Worm (Caenorhabditis elegans) whole organism, young adult: ENCODE data around the gene srh-303.
A peak's percentile ranks its signal among the peaks of the same experiment; 100 is the strongest.

Experiments
- B0336.3 ChIP-seq: fragments of 200-800 bp; sonication (Bioruptor generic); IDR thresholded peaks from 2 replicates; pipeline ENCODE4 v1.3.6; 2022; ENCODE audit warnings: missing genetic modification characterization, missing compliant biosample characterization
- C17E4.6 ChIP-seq: fragments of 200-800 bp; sonication (Bioruptor generic); IDR thresholded peaks from 2 replicates; pipeline ENCODE4 v1.3.6; 2022; ENCODE audit warnings: missing genetic modification reagents, missing genetic modification characterization, missing compliant biosample characterization
- F23B12.7 ChIP-seq: sonication (generic microtip); optimal IDR thresholded peaks from 2 replicates; lab custom pipeline; 2017; ENCODE audit warnings: missing genetic modification characterization, mild to moderate bottlenecking, missing compliant biosample characterization, antibody characterized with exemption, moderate library complexity; ENCODE audit not compliant: insufficient read depth
- F37B4.10 ChIP-seq: fragments of 200-800 bp; sonication (Bioruptor generic); IDR thresholded peaks from 2 replicates; pipeline ENCODE4 v1.3.6; 2022; ENCODE audit warnings: missing genetic modification characterization, missing compliant biosample characterization
- F39B2.1 ChIP-seq: fragments of 200-800 bp; sonication (Bioruptor generic); IDR thresholded peaks from 2 replicates; pipeline ENCODE4 v1.3.6; 2022; ENCODE audit warnings: missing genetic modification reagents, missing genetic modification characterization, missing compliant biosample characterization
- F49E8.2 ChIP-seq: sonication (generic microtip); optimal IDR thresholded peaks from 3 replicates; lab custom pipeline; 2017; ENCODE audit warnings: missing genetic modification characterization, mild to moderate bottlenecking, missing compliant biosample characterization, antibody characterized with exemption, moderate library complexity; ENCODE audit not compliant: insufficient read depth
- F52B5.7 ChIP-seq: sonication (generic microtip); optimal IDR thresholded peaks from 2 replicates; lab custom pipeline; 2016; ENCODE audit warnings: mild to moderate bottlenecking, missing genetic modification characterization, missing compliant biosample characterization
- K11D2.4 ChIP-seq: fragments of 200-800 bp; sonication (Bioruptor generic); IDR thresholded peaks from 2 replicates; pipeline ENCODE4 v1.3.6; 2022; ENCODE audit warnings: missing genetic modification reagents, missing genetic modification characterization, missing compliant biosample characterization
- T26A5.8 ChIP-seq: sonication (generic microtip); optimal IDR thresholded peaks from 2 replicates; lab custom pipeline; 2016; ENCODE audit warnings: missing genetic modification characterization, missing compliant biosample characterization
- Y53F4B.3 ChIP-seq: fragments of 200-800 bp; sonication (Bioruptor generic); IDR thresholded peaks from 2 replicates; pipeline ENCODE4 v1.3.6; 2022; ENCODE audit warnings: missing genetic modification reagents, missing genetic modification characterization, missing compliant biosample characterization
- Y56A3A.18 ChIP-seq: fragments of 200-800 bp; sonication (Bioruptor generic); IDR thresholded peaks from 2 replicates; pipeline ENCODE4 v1.3.6; 2022; ENCODE audit warnings: missing genetic modification reagents, missing genetic modification characterization, missing compliant biosample characterization
- Y67H2A.10 ChIP-seq: fragments of 200-800 bp; sonication (Bioruptor generic); conservative IDR thresholded peaks from 2 replicates; pipeline ENCODE4 v1.3.6; 2022; ENCODE audit warnings: missing genetic modification reagents, missing genetic modification characterization, missing compliant biosample characterization
- ama-1 ChIP-seq, 3 experiments: fragments of 150-350 bp in 1 of 3; sonication (generic microtip) in 2 of 3; optimal IDR thresholded peaks; 2 replicates each; lab custom pipeline; 2014 to 2018; ENCODE audit warnings: missing biosample characterization in 2 of 3, missing genetic modification characterization in 2 of 3, missing genetic modification reagents in 2 of 3
- athp-1 ChIP-seq: sonication (generic microtip); optimal IDR thresholded peaks from 2 replicates; lab custom pipeline; 2017; ENCODE audit warnings: mild to moderate bottlenecking, missing genetic modification characterization, missing compliant biosample characterization
- attf-3 ChIP-seq: fragments of 200-800 bp; sonication (Bioruptor generic); conservative IDR thresholded peaks from 2 replicates; pipeline ENCODE4 v1.3.6; 2022; ENCODE audit warnings: missing genetic modification reagents, missing genetic modification characterization, missing compliant biosample characterization
- attf-6 ChIP-seq: fragments of 200-800 bp; sonication (Bioruptor generic); IDR thresholded peaks from 2 replicates; pipeline ENCODE4 v1.3.6; 2022; ENCODE audit warnings: missing genetic modification reagents, missing genetic modification characterization, missing compliant biosample characterization
- cebp-1 ChIP-seq, 2 experiments: fragments of 200-800 bp in 1 of 2; sonication (Bioruptor generic) in 1 of 2; sonication (generic microtip) in 1 of 2; IDR thresholded peaks in 1 of 2; optimal IDR thresholded peaks in 1 of 2; 2 replicates each; pipeline versions ENCODE4 v1.3.6 to Lab custom; 2017 to 2022; ENCODE audit warnings: missing compliant biosample characterization in 2 of 2, missing genetic modification characterization in 2 of 2, mild to moderate bottlenecking in 1 of 2, missing genetic modification reagents in 1 of 2, moderate library complexity in 1 of 2
- ceh-58 ChIP-seq: fragments of 200-800 bp; sonication (Bioruptor generic); IDR thresholded peaks from 2 replicates; pipeline ENCODE4 v1.3.6; 2022; ENCODE audit warnings: missing genetic modification characterization, missing compliant biosample characterization
- ceh-91 ChIP-seq: fragments of 200-800 bp; sonication (Bioruptor generic); IDR thresholded peaks from 2 replicates; pipeline ENCODE4 v1.3.6; 2022; ENCODE audit warnings: missing genetic modification reagents, missing genetic modification characterization, missing compliant biosample characterization
- die-1 ChIP-seq: sonication (generic microtip); optimal IDR thresholded peaks from 2 replicates; lab custom pipeline; 2016; ENCODE audit warnings: missing genotype, mild to moderate bottlenecking, missing genetic modification characterization, missing compliant biosample characterization
- ets-4 ChIP-seq: fragments of 200-800 bp; sonication (Bioruptor generic); optimal IDR thresholded peaks from 2 replicates; lab custom pipeline; 2018; ENCODE audit warnings: mild to moderate bottlenecking, missing genetic modification characterization, missing compliant biosample characterization
- fkh-3 ChIP-seq: sonication (generic microtip); optimal IDR thresholded peaks from 2 replicates; lab custom pipeline; 2016; ENCODE audit warnings: mild to moderate bottlenecking, missing genetic modification characterization, missing compliant biosample characterization
- gei-17 ChIP-seq: fragments of 200-800 bp; sonication (Bioruptor generic); optimal IDR thresholded peaks from 2 replicates; lab custom pipeline; 2018; ENCODE audit warnings: mild to moderate bottlenecking, missing genetic modification characterization, missing compliant biosample characterization
- him-1 ChIP-seq: sonication (generic microtip); optimal IDR thresholded peaks from 2 replicates; lab custom pipeline; 2016; ENCODE audit warnings: missing genotype, missing genetic modification reagents, missing genetic modification characterization, missing compliant biosample characterization
- hlh-12 ChIP-seq: sonication (generic microtip); optimal IDR thresholded peaks from 2 replicates; lab custom pipeline; 2016; ENCODE audit warnings: missing genetic modification characterization, missing compliant biosample characterization
- hmg-1.2 ChIP-seq: fragments of 200-800 bp; sonication (Bioruptor generic); IDR thresholded peaks from 2 replicates; pipeline ENCODE4 v1.3.6; 2022; ENCODE audit warnings: missing genetic modification reagents, missing genetic modification characterization, missing compliant biosample characterization
- hmg-20 ChIP-seq: fragments of 200-800 bp; sonication (Bioruptor generic); IDR thresholded peaks from 2 replicates; pipeline ENCODE4 v1.3.6; 2022; ENCODE audit warnings: missing genetic modification reagents, missing genetic modification characterization, missing compliant biosample characterization
- hrde-1 ChIP-seq: sonication (generic microtip); optimal IDR thresholded peaks from 2 replicates; lab custom pipeline; 2016; ENCODE audit warnings: missing genetic modification characterization, mild to moderate bottlenecking, missing compliant biosample characterization, moderate library complexity, missing genotype, missing genetic modification reagents, borderline replicate concordance
- lag-1 ChIP-seq: fragments of 200-800 bp; sonication (Bioruptor generic); IDR thresholded peaks from 2 replicates; pipeline ENCODE4 v1.3.6; 2022; ENCODE audit warnings: missing genetic modification reagents, missing genetic modification characterization, missing compliant biosample characterization
- lin-35 ChIP-seq, 3 experiments: fragments of 150-350 bp in 2 of 3; sonication (generic microtip) in 1 of 3; optimal IDR thresholded peaks; 2 replicates each; lab custom pipeline; 2014 to 2018; ENCODE audit warnings: missing biosample characterization in 3 of 3, missing genetic modification characterization in 3 of 3, missing genetic modification reagents in 3 of 3
- lin-54 ChIP-seq: fragments of 200-800 bp; sonication (Bioruptor generic); optimal IDR thresholded peaks from 2 replicates; lab custom pipeline; 2018; ENCODE audit warnings: mild to moderate bottlenecking, missing genetic modification characterization, missing compliant biosample characterization
- lsy-27 ChIP-seq: sonication (generic microtip); optimal IDR thresholded peaks from 2 replicates; lab custom pipeline; 2017; ENCODE audit warnings: missing genetic modification characterization, mild to moderate bottlenecking, missing compliant biosample characterization, antibody characterized with exemption, missing genotype, borderline replicate concordance; ENCODE audit not compliant: insufficient read depth
- madf-6 ChIP-seq: fragments of 200-800 bp; sonication (Bioruptor generic); IDR thresholded peaks from 2 replicates; pipeline ENCODE4 v1.3.6; 2022; ENCODE audit warnings: missing genetic modification reagents, missing genetic modification characterization, missing compliant biosample characterization
- nfya-1 ChIP-seq: sonication (generic microtip); optimal IDR thresholded peaks from 2 replicates; lab custom pipeline; 2017; ENCODE audit warnings: antibody characterized with exemption, missing compliant biosample characterization, missing genetic modification characterization, borderline replicate concordance; ENCODE audit not compliant: insufficient read depth
- nfyb-1 ChIP-seq: fragments of 200-800 bp; sonication (Bioruptor generic); IDR thresholded peaks from 2 replicates; pipeline ENCODE4 v1.3.6; 2022; ENCODE audit warnings: missing genetic modification reagents, missing genetic modification characterization, missing compliant biosample characterization
- nhr-80 ChIP-seq: sonication (generic microtip); optimal IDR thresholded peaks from 2 replicates; lab custom pipeline; 2016; ENCODE audit warnings: missing genetic modification characterization, missing compliant biosample characterization
- pha-4 ChIP-seq: fragments of 150-350 bp; sonication (generic microtip); optimal IDR thresholded peaks from 2 replicates; lab custom pipeline; 2014; ENCODE audit warnings: missing biosample characterization, missing genetic modification reagents, missing genetic modification characterization
- sdz-38 ChIP-seq: sonication (generic microtip); optimal IDR thresholded peaks from 2 replicates; lab custom pipeline; 2016; ENCODE audit warnings: missing genotype, missing genetic modification characterization, missing compliant biosample characterization
- snpc-3.4 ChIP-seq: sonication (generic microtip); optimal IDR thresholded peaks from 2 replicates; lab custom pipeline; 2017; ENCODE audit warnings: missing genetic modification characterization, mild to moderate bottlenecking, missing compliant biosample characterization, antibody characterized with exemption, moderate library complexity, missing genotype, missing genetic modification reagents
- snpc-4 ChIP-seq, 5 experiments: fragments of 150-350 bp in 1 of 5; sonication (generic microtip) in 4 of 5; optimal IDR thresholded peaks; 2 replicates each; lab custom pipeline; 2014 to 2018; ENCODE audit warnings: missing genetic modification characterization in 5 of 5, missing biosample characterization in 3 of 5, antibody characterized with exemption in 2 of 5, mild to moderate bottlenecking in 2 of 5, missing compliant biosample characterization in 2 of 5, missing genotype in 2 of 5, moderate library complexity in 2 of 5, missing genetic modification reagents in 1 of 5
- tbx-9 ChIP-seq: sonication (generic microtip); optimal IDR thresholded peaks from 2 replicates; lab custom pipeline; 2016; ENCODE audit warnings: borderline replicate concordance, missing genetic modification characterization, inconsistent platforms, missing compliant biosample characterization
- tlf-1 ChIP-seq: fragments of 200-800 bp; sonication (Bioruptor generic); optimal IDR thresholded peaks from 2 replicates; lab custom pipeline; 2018; ENCODE audit warnings: mild to moderate bottlenecking, missing genetic modification characterization, missing compliant biosample characterization
- unc-130 ChIP-seq: sonication (generic microtip); optimal IDR thresholded peaks from 2 replicates; lab custom pipeline; 2016; ENCODE audit warnings: missing genetic modification reagents, missing genetic modification characterization, missing compliant biosample characterization
- zim-3 ChIP-seq: sonication (generic microtip); optimal IDR thresholded peaks from 2 replicates; lab custom pipeline; 2017; ENCODE audit warnings: mild to moderate bottlenecking, missing genetic modification characterization, moderate library complexity, missing compliant biosample characterization
- ztf-28 ChIP-seq: fragments of 200-800 bp; sonication (Bioruptor generic); IDR thresholded peaks from 2 replicates; pipeline ENCODE4 v1.3.6; 2022; ENCODE audit warnings: missing genetic modification reagents, missing genetic modification characterization, missing compliant biosample characterization
- ztf-6 ChIP-seq: fragments of 200-800 bp; sonication (Bioruptor generic); IDR thresholded peaks from 2 replicates; pipeline ENCODE4 v1.3.6; 2022; ENCODE audit warnings: missing genetic modification reagents, missing genetic modification characterization, missing compliant biosample characterization

srh-303 gene

DNA sequence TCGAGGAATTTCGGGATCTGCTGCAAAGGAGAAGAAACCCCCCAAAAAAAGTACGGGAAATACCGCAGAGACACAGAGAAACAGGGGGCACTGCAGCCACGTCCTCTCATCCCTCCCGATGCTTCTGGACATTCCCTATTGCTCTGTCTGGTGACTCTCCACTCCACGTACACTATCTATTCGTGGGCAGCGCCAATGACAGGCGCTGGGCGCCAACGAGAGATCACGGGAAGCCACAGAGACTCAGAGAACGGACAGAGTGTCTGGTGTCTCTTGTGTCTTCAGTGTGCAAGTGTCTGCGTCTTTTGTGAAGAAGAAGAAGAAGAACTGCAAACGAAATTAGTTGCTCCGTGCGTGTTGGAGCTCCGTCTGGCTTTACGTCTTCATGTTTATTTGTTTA lies 26.5 kb downstream of the srh-303 start (continued):
- TF ChIP-seq zim-3 (tag; lab: Kevin White, UChicago) (no peak), nfyb-1 (GFP tag; lab: Robert Waterston, UW) (peak; percentile 93), lag-1 (GFP tag; lab: Robert Waterston, UW) (no peak), snpc-4 (GFP tag; optimal IDR thresholded peaks at IDR 0.05; lab: Kevin White, UChicago) (peak; percentile 23), snpc-4 (tag; optimal IDR thresholded peaks at IDR 0.05; lab: Kevin White, UChicago) (peak in 2 of 4 experiments; percentile 77 to 82), madf-6 (no peak; the same call in 1 of the 2 replicates), ztf-6 (no peak), ztf-28 (GFP tag; lab: Robert Waterston, UW) (no peak), Y53F4B.3 (no peak), gei-17 (GFP tag; lab: Kevin White, UChicago) (no peak), Y67H2A.10 (GFP tag; lab: Robert Waterston, UW) (no peak), ama-1 (optimal IDR thresholded peaks at IDR 0.05; lab: Kevin White, UChicago) (no peak), ama-1 (GFP tag; optimal IDR thresholded peaks at IDR 0.05; lab: Kevin White, UChicago) (no peak), F49E8.2 (tag; lab: Kevin White, UChicago) (no peak), fkh-3 (no peak), F37B4.10 (GFP tag; lab: Robert Waterston, UW) (no peak), hrde-1 (tag; lab: Kevin White, UChicago) (no peak), him-1 (no peak), hlh-12 (tag; lab: Kevin White, UChicago) (no peak), tlf-1 (GFP tag; lab: Kevin White, UChicago) (no peak), nfya-1 (no peak), B0336.3 (GFP tag; lab: Robert Waterston, UW) (peak; percentile 80), cebp-1 (GFP tag; IDR thresholded peaks at IDR 0.05; lab: Robert Waterston, UW) (no peak), cebp-1 (tag; optimal IDR thresholded peaks at IDR 0.05; lab: Kevin White, UChicago) (peak; percentile 83), pha-4 (tag; lab: Kevin White, UChicago) (no peak), lsy-27 (tag; lab: Kevin White, UChicago) (no peak), die-1 (no peak), sdz-38 (tag; lab: Kevin White, UChicago) (no peak), lin-54 (GFP tag; lab: Kevin White, UChicago) (peak; percentile 42), F39B2.1 (GFP tag; lab: Robert Waterston, UW) (no peak), tbx-9 (tag; lab: Kevin White, UChicago) (no peak), ets-4 (GFP tag; lab: Kevin White, UChicago) (peak; percentile 43), K11D2.4 (GFP tag; lab: Robert Waterston, UW) (peak; percentile 70), C17E4.6 (GFP tag; lab: Robert Waterston, UW) (no peak), F52B5.7 (tag; lab: Kevin White, UChicago) (peak; percentile 14), T26A5.8 (tag; lab: Kevin White, UChicago) (no peak), hmg-1.2 (GFP tag; lab: Robert Waterston, UW) (peak; percentile 96), lin-35 (GFP tag; optimal IDR thresholded peaks at IDR 0.05; lab: Kevin White, UChicago) (peak in 1 of 3 experiments; percentile 66), snpc-3.4 (tag; lab: Kevin White, UChicago) (no peak), ceh-58 (GFP tag; lab: Robert Waterston, UW) (no peak), attf-6 (GFP tag; lab: Robert Waterston, UW) (no peak), hmg-20 (GFP tag; lab: Robert Waterston, UW) (peak; percentile 17; the same call in 1 of the 2 replicates), attf-3 (no peak), unc-130 (GFP tag; lab: Kevin White, UChicago) (no peak), Y56A3A.18 (GFP tag; lab: Robert Waterston, UW) (peak; percentile 66; the same call in 1 of the 2 replicates), ceh-91 (no peak), athp-1 (tag; lab: Kevin White, UChicago) (no peak), F23B12.7 (no peak), nhr-80 (tag; lab: Kevin White, UChicago) (peak; percentile 77)
